Fruit fly (Drosophila melanogaster) whole organism, embryonic: ENCODE results near the gene CG7231.

Experiments used
- BEAF-32 ChIP-seq: fragments of 200-800 bp; sonication (Bioruptor generic); optimal IDR thresholded peaks from 3 replicates; lab custom pipeline; 2017; ENCODE audit warnings: missing biosample characterization, missing genetic modification characterization, mild to moderate bottlenecking, moderate library complexity, missing genetic modification reagents
- CG10959 ChIP-seq: fragments of 200-800 bp; sonication (Bioruptor generic); IDR thresholded peaks from 2 replicates; pipeline ENCODE4 v1.3.6; 2022; ENCODE audit warnings: missing biosample characterization, missing genetic modification characterization
- CG11398 ChIP-seq: fragments of 200-800 bp; sonication (Bioruptor generic); optimal IDR thresholded peaks from 2 replicates; lab custom pipeline; 2016; ENCODE audit warnings: missing biosample characterization, missing genetic modification characterization
- CG11723 ChIP-seq: fragments of 200-800 bp; sonication (Bioruptor generic); optimal IDR thresholded peaks from 2 replicates; lab custom pipeline; 2017; ENCODE audit warnings: missing biosample characterization, mild to moderate bottlenecking, missing genetic modification characterization
- CG14050 ChIP-seq: fragments of 200-800 bp; sonication (Bioruptor generic); IDR thresholded peaks from 3 replicates; pipeline ENCODE4 v1.3.6; 2022; ENCODE audit warnings: missing biosample characterization, missing genetic modification characterization
- CG14860 ChIP-seq: fragments of 200-800 bp; sonication (Bioruptor generic); IDR thresholded peaks from 3 replicates; pipeline ENCODE4 v1.3.6; 2022; ENCODE audit warnings: missing biosample characterization, missing genetic modification characterization; ENCODE audit not compliant: partially characterized antibody
- CG16813 ChIP-seq: fragments of 200-800 bp; sonication (Bioruptor generic); IDR thresholded peaks from 3 replicates; pipeline ENCODE4 v1.3.6; 2022; ENCODE audit warnings: missing biosample characterization, missing genetic modification characterization; ENCODE audit not compliant: partially characterized antibody
- CG18011 ChIP-seq: fragments of 200-800 bp; sonication (Bioruptor generic); optimal IDR thresholded peaks from 2 replicates; lab custom pipeline; 2017; ENCODE audit warnings: missing biosample characterization, missing genetic modification characterization, mild to moderate bottlenecking, moderate library complexity, missing genotype
- CG2889 ChIP-seq: fragments of 200-800 bp; sonication (Bioruptor generic); IDR thresholded peaks from 3 replicates; pipeline ENCODE4 v1.3.6; 2022; ENCODE audit warnings: missing biosample characterization, missing genetic modification characterization
- CG3163 ChIP-seq: fragments of 200-800 bp; sonication (Bioruptor generic); optimal IDR thresholded peaks from 3 replicates; lab custom pipeline; 2016; ENCODE audit warnings: missing biosample characterization, missing genetic modification characterization
- CG4854 ChIP-seq: fragments of 200-800 bp; sonication (Bioruptor generic); optimal IDR thresholded peaks from 2 replicates; lab custom pipeline; 2016; ENCODE audit warnings: missing biosample characterization, missing genetic modification characterization, inconsistent platforms
- CG7556 ChIP-seq: fragments of 200-800 bp; sonication (Bioruptor generic); optimal IDR thresholded peaks from 2 replicates; lab custom pipeline; 2017; ENCODE audit warnings: missing biosample characterization, mild to moderate bottlenecking, missing genetic modification characterization
- CG8089 ChIP-seq: fragments of 200-800 bp; sonication (Bioruptor generic); optimal IDR thresholded peaks from 3 replicates; lab custom pipeline; 2016; ENCODE audit warnings: missing biosample characterization, missing genetic modification characterization
- CG8388 ChIP-seq: fragments of 200-800 bp; sonication (Bioruptor generic); optimal IDR thresholded peaks from 2 replicates; lab custom pipeline; 2019; ENCODE audit warnings: missing biosample characterization, mild to moderate bottlenecking, missing genetic modification characterization, moderate library complexity
- CG8924 ChIP-seq: fragments of 200-800 bp; optimal IDR thresholded peaks from 3 replicates; lab custom pipeline; 2019; ENCODE audit warnings: missing biosample characterization, mild to moderate bottlenecking, missing genetic modification characterization, moderate library complexity
- CG8944 ChIP-seq: fragments of 200-800 bp; sonication (Bioruptor generic); optimal IDR thresholded peaks from 3 replicates; lab custom pipeline; 2016; ENCODE audit warnings: missing biosample characterization, missing genetic modification characterization
- CG9797 ChIP-seq: fragments of 200-800 bp; sonication (Bioruptor generic); optimal IDR thresholded peaks from 3 replicates; lab custom pipeline; 2018; ENCODE audit warnings: missing biosample characterization, mild to moderate bottlenecking, missing genetic modification characterization
- CoRest ChIP-seq: fragments of 200-800 bp; sonication (Bioruptor generic); optimal IDR thresholded peaks from 3 replicates; lab custom pipeline; 2018; ENCODE audit warnings: missing biosample characterization, mild to moderate bottlenecking, missing genetic modification characterization, moderate library complexity
- D19B ChIP-seq: fragments of 200-800 bp; sonication (Bioruptor generic); optimal IDR thresholded peaks from 2 replicates; lab custom pipeline; 2017; ENCODE audit warnings: missing biosample characterization, mild to moderate bottlenecking, missing genetic modification characterization
- Dad ChIP-seq: fragments of 200-800 bp; sonication (Bioruptor generic); optimal IDR thresholded peaks from 3 replicates; lab custom pipeline; 2016; ENCODE audit warnings: missing biosample characterization, missing genetic modification characterization
- Dfd ChIP-seq, 2 experiments: fragments of >200 bp; optimal IDR thresholded peaks; 2 replicates each; lab custom pipeline; 2017; ENCODE audit warnings: missing biosample characterization in 2 of 2, missing genetic modification characterization in 2 of 2
- Dp ChIP-seq: fragments of 200-800 bp; sonication (Bioruptor generic); optimal IDR thresholded peaks from 2 replicates; lab custom pipeline; 2018; ENCODE audit warnings: missing biosample characterization, mild to moderate bottlenecking, missing genetic modification characterization, moderate library complexity
- Ets65A ChIP-seq: fragments of 200-800 bp; sonication (Bioruptor generic); peaks from one replicate; lab custom pipeline; 2016; ENCODE audit warnings: missing biosample characterization, missing genetic modification characterization
- Hmx ChIP-seq: fragments of 200-800 bp; sonication (Bioruptor generic); optimal IDR thresholded peaks from 2 replicates; lab custom pipeline; 2016; ENCODE audit warnings: missing biosample characterization, missing genetic modification characterization
- Lim3 ChIP-seq: fragments of 200-800 bp; sonication (Bioruptor generic); IDR thresholded peaks from 2 replicates; pipeline ENCODE4 v1.3.6; 2022; ENCODE audit warnings: missing biosample characterization, missing genetic modification characterization
- Med ChIP-seq: fragments of 200-800 bp; sonication (Bioruptor generic); peaks from one replicate; lab custom pipeline; 2016; ENCODE audit warnings: missing biosample characterization, missing genetic modification characterization, mild to moderate bottlenecking, inconsistent platforms, moderate library complexity
- Meics ChIP-seq: fragments of 200-800 bp; sonication (Bioruptor generic); optimal IDR thresholded peaks from 2 replicates; lab custom pipeline; 2017; ENCODE audit warnings: missing biosample characterization, mild to moderate bottlenecking, missing genetic modification characterization
- NK7.1 ChIP-seq: fragments of 200-800 bp; sonication (Bioruptor generic); optimal IDR thresholded peaks from 3 replicates; lab custom pipeline; 2016; ENCODE audit warnings: missing biosample characterization, missing genetic modification characterization
- Oli ChIP-seq: fragments of 200-800 bp; sonication (Bioruptor generic); optimal IDR thresholded peaks from 2 replicates; lab custom pipeline; 2018; ENCODE audit warnings: missing biosample characterization, mild to moderate bottlenecking, missing genetic modification characterization, moderate library complexity
- Pdp1 ChIP-seq, 2 experiments: fragments of 200-800 bp; sonication (Bioruptor generic); optimal IDR thresholded peaks; 3 replicates each; lab custom pipeline; 2016; ENCODE audit warnings: missing biosample characterization in 2 of 2, missing genetic modification characterization in 2 of 2, mild to moderate bottlenecking in 1 of 2, moderate library complexity in 1 of 2
- Usf ChIP-seq: fragments of 200-800 bp; sonication (Bioruptor generic); optimal IDR thresholded peaks from 2 replicates; lab custom pipeline; 2017; ENCODE audit warnings: missing genotype, missing biosample characterization, missing genetic modification characterization
- al ChIP-seq: fragments of 200-800 bp; sonication (Bioruptor generic); IDR thresholded peaks from 2 replicates; pipeline ENCODE4 v1.3.6; 2022; ENCODE audit warnings: missing biosample characterization, missing genetic modification characterization
- bcd ChIP-seq: fragments of 200-800 bp; sonication (Bioruptor generic); optimal IDR thresholded peaks from 2 replicates; lab custom pipeline; 2017; ENCODE audit warnings: missing biosample characterization, mild to moderate bottlenecking, missing genetic modification characterization
- crp ChIP-seq, 2 experiments: fragments of 200-800 bp; sonication (Bioruptor generic); optimal IDR thresholded peaks; 2 replicates in 1 of 2; 3 replicates in 1 of 2; lab custom pipeline; 2017; ENCODE audit warnings: missing biosample characterization in 2 of 2, missing genetic modification characterization in 2 of 2, mild to moderate bottlenecking in 1 of 2, moderate library complexity in 1 of 2
- emc ChIP-seq: fragments of 200-800 bp; sonication (Bioruptor generic); optimal IDR thresholded peaks from 2 replicates; lab custom pipeline; 2016; ENCODE audit warnings: missing biosample characterization, missing genetic modification characterization
- eve ChIP-seq, 2 experiments: fragments of >200 bp; optimal IDR thresholded peaks; 2 replicates each; lab custom pipeline; 2017; ENCODE audit warnings: missing biosample characterization in 2 of 2, missing genetic modification characterization in 2 of 2
- ftz-f1 ChIP-seq: fragments of 200-800 bp; sonication (Bioruptor generic); optimal IDR thresholded peaks from 2 replicates; lab custom pipeline; 2016; ENCODE audit warnings: missing biosample characterization, missing genetic modification characterization
- jigr1 ChIP-seq: fragments of 200-800 bp; sonication (Bioruptor generic); IDR thresholded peaks from 3 replicates; pipeline ENCODE4 v1.3.6; 2022; ENCODE audit warnings: missing biosample characterization, missing genetic modification characterization
- jing ChIP-seq: fragments of 200-800 bp; sonication (Bioruptor generic); optimal IDR thresholded peaks from 2 replicates; lab custom pipeline; 2018; ENCODE audit warnings: missing biosample characterization, mild to moderate bottlenecking, missing genetic modification characterization
- lab ChIP-seq: fragments of 200-800 bp; sonication (Bioruptor generic); optimal IDR thresholded peaks from 3 replicates; lab custom pipeline; 2017; ENCODE audit warnings: missing biosample characterization, missing genetic modification characterization, mild to moderate bottlenecking, moderate library complexity, missing genetic modification reagents
- nom ChIP-seq: fragments of 200-800 bp; sonication (Bioruptor generic); optimal IDR thresholded peaks from 2 replicates; lab custom pipeline; 2017; ENCODE audit warnings: missing biosample characterization, missing genetic modification characterization, mild to moderate bottlenecking, moderate library complexity, missing genetic modification reagents
- peb ChIP-seq: fragments of 200-800 bp; sonication (Bioruptor generic); IDR thresholded peaks from 2 replicates; pipeline ENCODE4 v1.3.6; 2022; ENCODE audit warnings: missing biosample characterization, missing genetic modification characterization
- phol ChIP-seq: fragments of 200-800 bp; sonication (Bioruptor generic); optimal IDR thresholded peaks from 3 replicates; lab custom pipeline; 2018; ENCODE audit warnings: missing biosample characterization, mild to moderate bottlenecking, missing genetic modification characterization, moderate library complexity
- pzg ChIP-seq: fragments of 200-800 bp; sonication (Bioruptor generic); optimal IDR thresholded peaks from 3 replicates; lab custom pipeline; 2018; ENCODE audit warnings: missing biosample characterization, mild to moderate bottlenecking, missing genetic modification characterization, moderate library complexity
- ranshi ChIP-seq: fragments of 200-800 bp; sonication (Bioruptor generic); IDR thresholded peaks from 2 replicates; pipeline ENCODE4 v1.3.6; 2022; ENCODE audit warnings: missing biosample characterization, missing genetic modification characterization
- salm ChIP-seq: fragments of 200-800 bp; sonication (Bioruptor generic); optimal IDR thresholded peaks from 2 replicates; lab custom pipeline; 2018; ENCODE audit warnings: missing biosample characterization, mild to moderate bottlenecking, missing genetic modification characterization
- seq ChIP-seq: fragments of 200-800 bp; sonication (Bioruptor generic); IDR thresholded peaks from 2 replicates; pipeline ENCODE4 v1.3.6; 2022; ENCODE audit warnings: missing biosample characterization, missing genetic modification characterization
- sna ChIP-seq: fragments of 200-800 bp; sonication (Bioruptor generic); IDR thresholded peaks from 2 replicates; pipeline ENCODE4 v1.3.6; 2022; ENCODE audit warnings: missing biosample characterization, missing genetic modification characterization; ENCODE audit not compliant: partially characterized antibody
- so ChIP-seq: fragments of 200-800 bp; sonication (Bioruptor generic); IDR thresholded peaks from 3 replicates; pipeline ENCODE4 v1.3.6; 2022; ENCODE audit warnings: missing biosample characterization, missing genetic modification characterization
- unpg ChIP-seq: fragments of 200-800 bp; sonication (Bioruptor generic); optimal IDR thresholded peaks from 3 replicates; lab custom pipeline; 2018; ENCODE audit warnings: missing biosample characterization, mild to moderate bottlenecking, missing genetic modification characterization, moderate library complexity
- vfl ChIP-seq: fragments of 200-800 bp; sonication (Bioruptor generic); optimal IDR thresholded peaks from 2 replicates; lab custom pipeline; 2016; ENCODE audit warnings: missing biosample characterization, missing genetic modification characterization

Gene CG7231

DNA sequence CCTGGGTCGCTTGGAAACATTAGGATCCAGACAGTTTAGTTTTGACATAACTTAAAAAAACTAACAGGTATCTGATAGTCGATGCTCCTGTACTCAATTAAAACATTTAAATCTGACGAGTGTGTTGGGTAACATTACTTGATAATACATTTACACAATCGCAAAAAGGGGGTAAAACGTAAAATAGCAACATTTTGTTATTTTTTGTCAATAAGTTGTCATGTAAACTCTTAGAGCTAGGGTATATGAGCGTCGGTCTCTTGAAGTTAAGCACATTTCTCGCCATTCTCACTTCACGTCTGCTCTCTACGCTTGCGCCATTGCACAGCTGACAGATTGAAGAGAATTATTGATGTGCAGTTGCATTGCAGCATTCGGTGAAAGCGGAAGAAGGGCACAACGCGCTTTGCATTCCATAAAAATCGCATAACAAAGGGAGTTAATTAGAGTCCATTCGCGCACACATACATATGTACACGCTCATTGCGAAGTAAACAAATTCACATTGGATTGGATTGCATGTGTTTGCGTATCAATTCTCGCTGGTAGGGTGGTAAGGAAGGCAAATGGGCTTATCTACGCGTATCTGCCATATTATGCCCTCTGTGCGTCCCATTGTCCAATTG is 1.3 kb downstream of the CG7231 start (continued):
- TF ChIP-seq sna (GFP tag; lab: Robert Waterston, UW) (peak; percentile 31; the same call in 1 of the 2 replicates), CG4854 (no peak), CG8089 (GFP tag; lab: Kevin White, UChicago) (no peak), nom (peak; percentile 10), eve (GFP tag; optimal IDR thresholded peaks at IDR 0.05; lab: Kevin White, UChicago) (no peak), NK7.1 (peak; percentile 21), Pdp1 (GFP tag; optimal IDR thresholded peaks at IDR 0.05; lab: Kevin White, UChicago) (peak in 1 of 2 experiments; percentile 56), CG11398 (GFP tag; lab: Kevin White, UChicago) (no peak), CG11723 (GFP tag; lab: Kevin White, UChicago) (no peak), vfl (GFP tag; lab: Kevin White, UChicago) (no peak), bcd (GFP tag; lab: Kevin White, UChicago) (peak; percentile 6), CG8924 (peak; percentile 15), lab (GFP tag; lab: Kevin White, UChicago) (peak; percentile 9), Meics (peak; percentile 39), CG9797 (GFP tag; lab: Kevin White, UChicago) (no peak), Ets65A (GFP tag; lab: Kevin White, UChicago) (peak; percentile 92), crp (GFP tag; optimal IDR thresholded peaks at IDR 0.05; lab: Kevin White, UChicago) (peak in 1 of 2 experiments; percentile 10), CG8944 (GFP tag; lab: Kevin White, UChicago) (no peak), ranshi (GFP tag; lab: Robert Waterston, UW) (0 out of 2 replicates have a peak, but pooled peaks have one; percentile 12), Hmx (no peak), CG7556 (GFP tag; lab: Kevin White, UChicago) (peak; percentile 39), emc (GFP tag; lab: Kevin White, UChicago) (no peak), jigr1 (GFP tag; lab: Robert Waterston, UW) (no peak), unpg (peak; percentile 21), Usf (GFP tag; lab: Kevin White, UChicago) (no peak), D19B (GFP tag; lab: Kevin White, UChicago) (peak; percentile 79), peb (GFP tag; lab: Robert Waterston, UW) (no peak), BEAF-32 (GFP tag; lab: Kevin White, UChicago) (no peak), Lim3 (GFP tag; lab: Robert Waterston, UW) (no peak), phol (peak; percentile 33), al (GFP tag; lab: Robert Waterston, UW) (no peak), CoRest (tag; lab: Kevin White, UChicago) (peak; percentile 12), seq (GFP tag; lab: Robert Waterston, UW) (no peak), CG18011 (no peak), CG2889 (GFP tag; lab: Robert Waterston, UW) (no peak), CG3163 (GFP tag; lab: Kevin White, UChicago) (peak; percentile 11)

DNA sequence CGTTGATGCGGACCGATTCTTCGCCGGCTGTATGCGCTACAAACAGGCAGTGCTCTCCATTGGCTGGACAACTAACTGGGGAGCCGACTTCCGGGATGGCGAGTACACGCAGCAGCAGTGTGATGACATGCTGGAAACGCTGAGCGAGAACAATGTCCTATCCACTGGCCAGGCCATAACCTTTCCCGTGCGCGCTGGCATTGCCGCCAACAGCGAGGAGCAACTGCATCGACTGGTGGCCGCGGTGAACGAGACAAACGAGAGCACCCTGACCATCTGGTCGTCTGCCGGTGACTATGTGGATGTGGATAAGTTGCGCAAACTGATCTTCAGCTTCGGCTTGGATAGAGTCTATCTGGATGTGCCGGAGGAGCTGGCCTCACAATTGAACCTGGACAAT is 2.5 kb downstream of the CG7231 start:
- no peak for TF ChIP-seq pzg (GFP tag; lab: Kevin White, UChicago)
- no peak for TF ChIP-seq ftz-f1
- no peak for TF ChIP-seq Dad
- no peak for TF ChIP-seq salm
- no peak for TF ChIP-seq Oli (tag; lab: Kevin White, UChicago)
- no peak for TF ChIP-seq Dfd (GFP tag; optimal IDR thresholded peaks at IDR 0.05; lab: Kevin White, UChicago)
- TF ChIP-seq CG14050 (GFP tag; lab: Robert Waterston, UW) = no peak
- 0 out of 3 replicates have a peak, but pooled peaks have one; percentile 14 for TF ChIP-seq CG14860 (GFP tag; lab: Robert Waterston, UW)
- no peak for TF ChIP-seq CG16813
- TF ChIP-seq CG7556 (GFP tag; lab: Kevin White, UChicago) = no peak
- no peak for TF ChIP-seq CG8924
- no peak for TF ChIP-seq so
- no peak for TF ChIP-seq jing (GFP tag; lab: Kevin White, UChicago)
- TF ChIP-seq Med = peak; percentile 57
- TF ChIP-seq Dp = no peak
- TF ChIP-seq CG10959 (GFP tag; lab: Robert Waterston, UW) = no peak
- TF ChIP-seq CG8388 = no peak
